Worm (Caenorhabditis elegans): Measurements from ENCODE around the gene acl-14.

DNA sequence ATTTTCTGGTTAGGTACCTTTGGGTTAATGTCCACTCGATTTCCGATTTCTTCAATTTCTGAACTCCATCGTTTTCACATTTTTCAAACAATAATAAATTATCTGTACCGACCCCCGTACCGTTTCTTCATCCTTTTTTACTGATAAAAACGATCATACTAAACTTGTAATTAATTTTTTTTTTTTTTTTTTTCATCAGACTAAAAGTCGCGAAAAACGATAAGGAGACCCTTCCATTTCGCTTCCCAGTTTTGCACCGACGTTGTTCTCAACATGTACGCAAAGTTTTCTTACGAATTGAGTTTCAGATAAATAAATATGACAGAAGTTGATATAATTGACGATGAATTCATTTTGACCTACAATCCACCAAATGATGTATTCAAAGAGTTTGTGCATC lies 12.2 kb downstream of the acl-14 start, which contains the start of gene F44A2.7:
- TF ChIP-seq ztf-4 (tag; optimal IDR thresholded peaks at IDR 0.05) (no peak), zag-1 (tag; optimal IDR thresholded peaks at IDR 0.05) (no peak), unc-62 (GFP tag; optimal IDR thresholded peaks at IDR 0.05) (no peak), nhr-77 (tag; optimal IDR thresholded peaks at IDR 0.05) (no peak), pag-3 (tag; optimal IDR thresholded peaks at IDR 0.05; ENCODE audit: borderline replicate concordance, insufficient read depth) (no peak), sup-37 (GFP tag; optimal IDR thresholded peaks at IDR 0.05) (no peak), mef-2 (tag; optimal IDR thresholded peaks at IDR 0.05) (no peak), unc-86 (tag; optimal IDR thresholded peaks at IDR 0.05) (no peak), lin-15B (tag; optimal IDR thresholded peaks at IDR 0.05) (no peak), unc-30 (tag; optimal IDR thresholded peaks at IDR 0.05) (no peak), nhr-90 (tag; optimal IDR thresholded peaks at IDR 0.05; ENCODE audit: poor library complexity) (no peak), ztf-11 (tag; optimal IDR thresholded peaks at IDR 0.05) (no peak), hlh-17 (GFP tag; optimal IDR thresholded peaks at IDR 0.05; ENCODE audit: borderline replicate concordance) (no peak)
